Worm (Caenorhabditis elegans) whole organism, young adult: ENCODE results near the gene srv-30.

Source experiments
- B0019.2 ChIP-seq: fragments of 200-800 bp; sonication (Bioruptor generic); conservative IDR thresholded peaks from 2 replicates; pipeline ENCODE4 v1.3.6; 2022; ENCODE audit warnings: missing genetic modification reagents, missing genetic modification characterization, missing compliant biosample characterization
- F57A8.1 ChIP-seq: fragments of 200-800 bp; sonication (Bioruptor generic); optimal IDR thresholded peaks from 2 replicates; lab custom pipeline; 2018; ENCODE audit warnings: mild to moderate bottlenecking, missing genetic modification characterization, moderate library complexity, missing compliant biosample characterization
- Y53F4B.3 ChIP-seq: fragments of 200-800 bp; sonication (Bioruptor generic); IDR thresholded peaks from 2 replicates; pipeline ENCODE4 v1.3.6; 2022; ENCODE audit warnings: missing genetic modification reagents, missing genetic modification characterization, missing compliant biosample characterization
- Y67H2A.10 ChIP-seq: fragments of 200-800 bp; sonication (Bioruptor generic); conservative IDR thresholded peaks from 2 replicates; pipeline ENCODE4 v1.3.6; 2022; ENCODE audit warnings: missing genetic modification reagents, missing genetic modification characterization, missing compliant biosample characterization
- Y79H2A.3 ChIP-seq: fragments of 200-800 bp; sonication (Bioruptor generic); conservative IDR thresholded peaks from 2 replicates; pipeline ENCODE4 v1.3.6; 2022; ENCODE audit warnings: missing genetic modification reagents, missing genetic modification characterization, missing compliant biosample characterization
- aptf-3 ChIP-seq: fragments of 200-800 bp; sonication (Bioruptor generic); IDR thresholded peaks from 2 replicates; pipeline ENCODE4 v1.3.6; 2022; ENCODE audit warnings: missing genetic modification characterization, missing compliant biosample characterization
- bed-2 ChIP-seq: fragments of 200-800 bp; sonication (Bioruptor generic); IDR thresholded peaks from 2 replicates; pipeline ENCODE4 v1.3.6; 2022; ENCODE audit warnings: missing genetic modification reagents, missing genetic modification characterization, missing compliant biosample characterization
- cebp-1 ChIP-seq, 2 experiments: fragments of 200-800 bp in 1 of 2; sonication (Bioruptor generic) in 1 of 2; sonication (generic microtip) in 1 of 2; IDR thresholded peaks in 1 of 2; optimal IDR thresholded peaks in 1 of 2; 2 replicates each; pipeline versions ENCODE4 v1.3.6 to Lab custom; 2017 to 2022; ENCODE audit warnings: missing compliant biosample characterization in 2 of 2, missing genetic modification characterization in 2 of 2, mild to moderate bottlenecking in 1 of 2, missing genetic modification reagents in 1 of 2, moderate library complexity in 1 of 2
- ceh-40 ChIP-seq: fragments of 200-800 bp; sonication (Bioruptor generic); IDR thresholded peaks from 2 replicates; pipeline ENCODE4 v1.3.6; 2022; ENCODE audit warnings: missing genetic modification characterization, missing compliant biosample characterization
- ceh-58 ChIP-seq: fragments of 200-800 bp; sonication (Bioruptor generic); IDR thresholded peaks from 2 replicates; pipeline ENCODE4 v1.3.6; 2022; ENCODE audit warnings: missing genetic modification characterization, missing compliant biosample characterization
- die-1 ChIP-seq: sonication (generic microtip); optimal IDR thresholded peaks from 2 replicates; lab custom pipeline; 2016; ENCODE audit warnings: missing genotype, mild to moderate bottlenecking, missing genetic modification characterization, missing compliant biosample characterization
- gei-17 ChIP-seq: fragments of 200-800 bp; sonication (Bioruptor generic); optimal IDR thresholded peaks from 2 replicates; lab custom pipeline; 2018; ENCODE audit warnings: mild to moderate bottlenecking, missing genetic modification characterization, missing compliant biosample characterization
- hmg-20 ChIP-seq: fragments of 200-800 bp; sonication (Bioruptor generic); IDR thresholded peaks from 2 replicates; pipeline ENCODE4 v1.3.6; 2022; ENCODE audit warnings: missing genetic modification reagents, missing genetic modification characterization, missing compliant biosample characterization
- hrde-1 ChIP-seq: sonication (generic microtip); optimal IDR thresholded peaks from 2 replicates; lab custom pipeline; 2016; ENCODE audit warnings: missing genetic modification characterization, mild to moderate bottlenecking, missing compliant biosample characterization, moderate library complexity, missing genotype, missing genetic modification reagents, borderline replicate concordance
- lin-26 ChIP-seq: fragments of 200-800 bp; sonication (Bioruptor generic); IDR thresholded peaks from 2 replicates; pipeline ENCODE4 v1.3.6; 2022; ENCODE audit warnings: missing genetic modification reagents, missing genetic modification characterization, missing compliant biosample characterization
- lsy-27 ChIP-seq: sonication (generic microtip); optimal IDR thresholded peaks from 2 replicates; lab custom pipeline; 2017; ENCODE audit warnings: missing genetic modification characterization, mild to moderate bottlenecking, missing compliant biosample characterization, antibody characterized with exemption, missing genotype, borderline replicate concordance; ENCODE audit not compliant: insufficient read depth
- madf-10 ChIP-seq: sonication (generic microtip); optimal IDR thresholded peaks from 2 replicates; lab custom pipeline; 2016; ENCODE audit warnings: mild to moderate bottlenecking, missing genetic modification characterization, missing compliant biosample characterization
- nfyb-1 ChIP-seq: fragments of 200-800 bp; sonication (Bioruptor generic); IDR thresholded peaks from 2 replicates; pipeline ENCODE4 v1.3.6; 2022; ENCODE audit warnings: missing genetic modification reagents, missing genetic modification characterization, missing compliant biosample characterization
- nhr-80 ChIP-seq: sonication (generic microtip); optimal IDR thresholded peaks from 2 replicates; lab custom pipeline; 2016; ENCODE audit warnings: missing genetic modification characterization, missing compliant biosample characterization
- nhr-90 ChIP-seq: sonication (generic microtip); optimal IDR thresholded peaks from 2 replicates; lab custom pipeline; 2016; ENCODE audit warnings: missing genotype, mild to moderate bottlenecking, missing genetic modification characterization, missing compliant biosample characterization
- rcor-1 ChIP-seq: fragments of 200-800 bp; sonication (Bioruptor generic); IDR thresholded peaks from 2 replicates; pipeline ENCODE4 v1.3.6; 2022; ENCODE audit warnings: missing genetic modification reagents, missing genetic modification characterization, missing compliant biosample characterization
- repo-1 ChIP-seq: sonication (generic microtip); optimal IDR thresholded peaks from 2 replicates; lab custom pipeline; 2017; ENCODE audit warnings: mild to moderate bottlenecking, missing genetic modification characterization, missing compliant biosample characterization
- rpc-1 ChIP-seq, 2 experiments: fragments of 150-350 bp in 1 of 2; sonication (generic microtip) in 1 of 2; optimal IDR thresholded peaks; 2 replicates each; lab custom pipeline; 2014 to 2018; ENCODE audit warnings: missing biosample characterization in 1 of 2, missing genetic modification characterization in 1 of 2, missing genetic modification reagents in 1 of 2, missing genotype in 1 of 2
- ztf-18 ChIP-seq: sonication (generic microtip); optimal IDR thresholded peaks from 2 replicates; lab custom pipeline; 2016; ENCODE audit warnings: missing genotype, mild to moderate bottlenecking, missing genetic modification characterization, missing compliant biosample characterization

srv-30 gene

DNA sequence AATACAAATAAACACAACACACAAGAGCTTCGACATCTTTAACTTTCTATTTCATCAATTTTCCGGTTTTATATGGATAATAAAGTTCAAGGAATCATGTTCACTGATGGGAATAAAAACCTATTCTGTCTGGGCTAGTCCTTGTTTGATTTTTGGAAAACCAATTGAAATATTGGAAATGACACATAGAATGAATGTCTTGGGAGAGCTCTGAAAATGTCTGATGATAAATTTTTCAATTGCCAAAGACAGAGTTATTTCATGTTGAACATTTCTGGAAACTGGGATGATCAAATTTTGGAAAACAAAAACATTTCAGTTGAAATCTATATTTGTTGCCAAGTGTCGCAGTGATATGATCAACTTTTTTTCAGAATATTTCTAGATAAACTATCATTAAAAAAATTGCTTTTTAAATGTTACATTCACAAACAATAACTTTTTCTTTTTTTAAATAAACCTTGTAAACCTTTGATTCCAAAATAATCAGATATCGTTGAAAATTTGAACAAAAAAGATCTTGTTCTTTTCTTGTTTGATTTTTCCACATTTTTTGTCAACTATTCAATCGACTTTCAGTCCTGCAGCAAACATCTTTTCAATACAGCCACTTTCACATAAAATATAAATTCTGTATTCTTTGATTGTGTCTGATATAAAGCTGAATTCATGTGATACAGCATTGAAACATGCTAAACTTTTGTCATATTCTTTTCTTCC, 31.6 kb downstream of the srv-30 start, which contains the start of the genes F58F9.6 and F58F9.8:
Gene F58F9.6, minus strand, starts transcription at position 101 of the 720 bp plus-strand sequence.
Gene F58F9.8, plus strand, starts transcription at position 670 of the 720 bp plus-strand sequence.
- TF ChIP-seq lsy-27 (no peak), nfyb-1 (GFP tag; lab: Robert Waterston, UW) (no peak), lin-26 (GFP tag; lab: Robert Waterston, UW) (no peak), aptf-3 (GFP tag; lab: Robert Waterston, UW) (no peak), hrde-1 (tag; lab: Kevin White, UChicago) (no peak), Y67H2A.10 (GFP tag; lab: Robert Waterston, UW) (no peak), ceh-40 (GFP tag; lab: Robert Waterston, UW) (no peak), die-1 (tag; lab: Kevin White, UChicago) (no peak), madf-10 (tag; lab: Kevin White, UChicago) (no peak), Y53F4B.3 (GFP tag; lab: Robert Waterston, UW) (no peak), nhr-90 (tag; lab: Kevin White, UChicago) (no peak), repo-1 (tag; lab: Kevin White, UChicago) (no peak)

DNA sequence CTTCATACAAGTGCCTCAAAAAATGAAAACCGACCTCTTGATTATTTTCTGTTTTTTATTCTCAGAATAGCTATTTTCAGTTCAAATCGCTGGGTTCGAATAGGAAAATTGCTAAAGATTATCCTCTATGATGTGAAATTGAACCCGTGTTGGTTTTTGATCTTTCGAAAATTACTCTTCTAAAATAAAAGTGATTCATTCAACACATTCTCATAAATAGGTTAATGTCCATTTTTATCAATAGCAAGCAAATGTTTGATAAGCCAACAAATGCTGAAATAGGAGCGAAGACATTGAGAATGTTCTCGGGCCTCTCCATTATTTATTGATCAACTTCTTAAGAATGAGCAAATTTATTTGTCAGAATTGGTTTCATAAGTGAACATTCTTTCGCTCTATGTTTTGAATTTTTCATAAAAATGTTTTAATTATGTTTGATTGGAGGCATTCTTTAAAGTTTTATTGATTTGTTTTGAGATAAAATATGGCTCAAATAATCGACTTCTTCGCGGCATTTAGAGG, 36.4 kb downstream of the srv-30 start, which contains the start of gene F58F9.3:
Gene F58F9.3, plus strand, starts transcription at position 472 of the 522 bp plus-strand sequence.
- TF ChIP-seq rcor-1 (GFP tag; lab: Robert Waterston, UW) (no peak), gei-17 (no peak), rpc-1 (optimal IDR thresholded peaks at IDR 0.05; lab: Kevin White, UChicago) (no peak), rpc-1 (tag; optimal IDR thresholded peaks at IDR 0.05; lab: Kevin White, UChicago) (no peak), nhr-80 (tag; lab: Kevin White, UChicago) (peak; percentile 37), Y79H2A.3 (GFP tag; lab: Robert Waterston, UW) (no peak), bed-2 (GFP tag; lab: Robert Waterston, UW) (no peak), nhr-90 (tag; lab: Kevin White, UChicago) (no peak), cebp-1 (GFP tag; IDR thresholded peaks at IDR 0.05; lab: Robert Waterston, UW) (no peak), cebp-1 (tag; optimal IDR thresholded peaks at IDR 0.05; lab: Kevin White, UChicago) (no peak)
- TF ChIP-seq, all 124 proteins: peak for 1

DNA sequence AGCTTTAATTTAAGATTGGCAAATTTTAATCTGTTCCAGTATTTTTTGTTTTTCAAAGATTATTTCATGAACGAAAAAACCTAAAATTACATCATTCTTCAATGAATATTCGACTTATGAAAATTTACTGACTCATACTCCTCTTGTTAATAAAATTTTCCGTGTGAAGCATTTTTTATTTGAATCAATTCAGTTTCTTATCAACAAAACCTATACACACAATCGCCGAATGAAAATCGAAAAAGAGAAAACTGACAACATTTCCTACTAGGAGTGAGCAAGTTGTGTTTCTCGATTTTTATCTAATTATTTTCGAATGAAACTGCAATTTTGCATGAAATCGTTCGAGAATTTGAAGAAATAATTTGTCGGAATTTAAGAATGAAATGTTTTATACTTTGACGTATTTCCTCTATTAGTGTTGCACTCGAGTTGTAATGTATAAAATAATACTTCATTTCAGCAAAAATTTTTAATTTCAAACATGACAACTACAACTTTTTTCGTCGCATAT, 38.6 kb downstream of the srv-30 start, which contains the start of gene F58F9.4:
Gene F58F9.4, plus strand, starts transcription at position 464 of the 514 bp plus-strand sequence.
- TF ChIP-seq nhr-80 (tag; lab: Kevin White, UChicago), result peak; percentile 37
- no peak for TF ChIP-seq F57A8.1 (GFP tag; lab: Kevin White, UChicago)

DNA sequence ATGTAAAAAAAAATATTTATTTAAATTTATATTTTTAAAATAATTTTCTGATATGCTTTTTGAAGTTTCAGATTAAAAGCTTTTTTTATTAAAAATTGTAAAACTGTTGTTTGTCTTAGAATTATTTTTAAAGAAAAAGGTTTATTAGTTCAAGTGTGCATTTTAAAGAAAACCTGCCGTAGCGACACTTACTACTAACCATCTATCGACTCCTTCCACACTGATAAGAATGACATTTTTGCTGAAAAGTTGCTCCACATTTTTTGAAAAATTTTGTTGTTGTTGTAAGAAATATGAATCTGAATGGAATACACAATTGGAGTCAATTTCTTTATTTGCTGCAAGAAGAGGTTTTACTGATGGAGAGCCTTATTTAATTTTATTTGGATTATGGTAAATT, 41.3 kb downstream of the srv-30 start, which contains the start of gene C49A9.1:
Gene C49A9.1, plus strand, starts transcription at position 217 of the 400 bp plus-strand sequence.
- no peak for TF ChIP-seq ceh-58 (GFP tag; lab: Robert Waterston, UW)
- TF ChIP-seq hmg-20, result no peak
- TF ChIP-seq nhr-80 (tag; lab: Kevin White, UChicago), result peak; percentile 19
- no peak for TF ChIP-seq repo-1 (tag; lab: Kevin White, UChicago)

DNA sequence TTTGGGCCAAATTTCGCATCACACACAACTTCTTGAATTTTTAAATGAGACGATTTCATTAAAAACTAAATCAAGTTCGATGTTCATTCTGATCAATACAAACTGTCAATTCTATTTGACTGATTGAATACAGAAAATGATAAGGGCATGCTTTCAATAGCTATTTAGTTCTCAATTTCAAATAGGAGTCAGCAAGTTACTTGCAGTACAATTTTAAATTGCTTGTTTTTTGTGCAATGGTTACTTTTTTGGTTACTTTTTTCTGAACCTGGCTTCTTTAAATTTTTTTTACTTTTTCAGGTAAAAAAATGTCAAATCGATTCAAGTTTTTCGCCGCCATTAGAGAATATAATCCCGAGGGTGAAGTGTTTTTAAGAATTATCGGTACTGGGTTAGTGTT, 44.1 kb downstream of the srv-30 start, which contains the start of gene C49A9.2:
Gene C49A9.2, plus strand, starts transcription at position 301 of the 400 bp plus-strand sequence.
- TF ChIP-seq ztf-18 (tag; lab: Kevin White, UChicago), result no peak
- peak; percentile 38 for TF ChIP-seq nhr-80 (tag; lab: Kevin White, UChicago)
- no peak for TF ChIP-seq rpc-1 (optimal IDR thresholded peaks at IDR 0.05; lab: Kevin White, UChicago)
- TF ChIP-seq rpc-1 (tag; optimal IDR thresholded peaks at IDR 0.05; lab: Kevin White, UChicago), result no peak
- TF ChIP-seq B0019.2 (GFP tag; lab: Robert Waterston, UW), result no peak
- no peak for TF ChIP-seq lin-26 (GFP tag; lab: Robert Waterston, UW)
